Fruit fly (Drosophila melanogaster) whole organism, adult: Measurements from ENCODE around the gene CG12992.

Source experiments
- CG11617 ChIP-seq: fragments of 200-800 bp; sonication (Bioruptor generic); optimal IDR thresholded peaks from 2 replicates; lab custom pipeline; 2017; ENCODE audit warnings: mild to moderate bottlenecking, missing biosample characterization, missing genetic modification reagents, missing genetic modification characterization
- CG12768 ChIP-seq: fragments of 200-800 bp; sonication (Bioruptor generic); optimal IDR thresholded peaks from 2 replicates; lab custom pipeline; 2017; ENCODE audit warnings: missing biosample characterization, missing genetic modification characterization, mild to moderate bottlenecking, moderate library complexity, missing genetic modification reagents
- CG14711 ChIP-seq: fragments of 200-800 bp; sonication (Bioruptor generic); optimal IDR thresholded peaks from 2 replicates; lab custom pipeline; 2018; ENCODE audit warnings: missing biosample characterization, mild to moderate bottlenecking, missing genetic modification characterization, moderate library complexity
- CG1620 ChIP-seq: fragments of 200-800 bp; sonication (Bioruptor generic); optimal IDR thresholded peaks from 2 replicates; lab custom pipeline; 2016; ENCODE audit warnings: missing biosample characterization, missing genetic modification characterization
- CG33017 ChIP-seq: fragments of 200-800 bp; sonication (Bioruptor generic); optimal IDR thresholded peaks from 2 replicates; lab custom pipeline; 2018; ENCODE audit warnings: missing biosample characterization, mild to moderate bottlenecking, missing genetic modification characterization, moderate library complexity
- CG5204 ChIP-seq: fragments of 200-800 bp; sonication (Bioruptor generic); optimal IDR thresholded peaks from 2 replicates; lab custom pipeline; 2016; ENCODE audit warnings: missing biosample characterization, missing genetic modification characterization
- CG7045 ChIP-seq: fragments of 200-800 bp; sonication (Bioruptor generic); optimal IDR thresholded peaks from 2 replicates; lab custom pipeline; 2017; ENCODE audit warnings: missing biosample characterization, mild to moderate bottlenecking, missing genetic modification characterization
- CG7101 ChIP-seq: fragments of 200-800 bp; sonication (Bioruptor generic); optimal IDR thresholded peaks from 2 replicates; lab custom pipeline; 2018; ENCODE audit warnings: missing biosample characterization, mild to moderate bottlenecking, missing genetic modification characterization, moderate library complexity
- Clk ChIP-seq: fragments of 200-800 bp; sonication (Bioruptor generic); optimal IDR thresholded peaks from 2 replicates; lab custom pipeline; 2017; ENCODE audit warnings: missing biosample characterization, missing genetic modification characterization
- Crg-1 ChIP-seq: fragments of 200-800 bp; sonication (Bioruptor generic); optimal IDR thresholded peaks from 2 replicates; lab custom pipeline; 2016; ENCODE audit warnings: missing biosample characterization, missing genetic modification characterization
- Hr96 ChIP-seq: fragments of 200-800 bp; sonication (Bioruptor generic); optimal IDR thresholded peaks from 2 replicates; lab custom pipeline; 2016; ENCODE audit warnings: missing biosample characterization, missing genetic modification characterization
- Mnt ChIP-seq: fragments of 200-800 bp; sonication (Bioruptor generic); optimal IDR thresholded peaks from 2 replicates; lab custom pipeline; 2016; ENCODE audit warnings: missing biosample characterization, mild to moderate bottlenecking, missing genetic modification characterization
- bab1 ChIP-seq: fragments of 200-800 bp; sonication (Bioruptor generic); optimal IDR thresholded peaks from 3 replicates; lab custom pipeline; 2019; ENCODE audit warnings: missing biosample characterization, mild to moderate bottlenecking, missing genetic modification characterization, moderate library complexity
- cic ChIP-seq: fragments of 200-800 bp; sonication (Bioruptor generic); optimal IDR thresholded peaks from 2 replicates; lab custom pipeline; 2017; ENCODE audit warnings: missing biosample characterization, mild to moderate bottlenecking, missing genetic modification characterization, moderate library complexity
- cnc ChIP-seq, 2 experiments: fragments of >200 bp; optimal IDR thresholded peaks; 2 replicates each; lab custom pipeline; 2017
- kay ChIP-seq: fragments of 200-800 bp; sonication (Bioruptor generic); peaks from one replicate; lab custom pipeline; 2016; ENCODE audit warnings: missing biosample characterization, missing genetic modification characterization, borderline replicate concordance
- ovo ChIP-seq: fragments of 200-800 bp; sonication (Bioruptor generic); optimal IDR thresholded peaks from 2 replicates; lab custom pipeline; 2016; ENCODE audit warnings: missing biosample characterization, missing genetic modification characterization
- pad ChIP-seq: fragments of 200-800 bp; sonication (Bioruptor generic); optimal IDR thresholded peaks from 3 replicates; lab custom pipeline; 2017; ENCODE audit warnings: missing biosample characterization, missing genetic modification characterization, mild to moderate bottlenecking, moderate library complexity, missing genetic modification reagents
- tj ChIP-seq: fragments of 200-800 bp; sonication (Bioruptor generic); optimal IDR thresholded peaks from 3 replicates; lab custom pipeline; 2017; ENCODE audit warnings: missing biosample characterization, mild to moderate bottlenecking, missing genetic modification characterization, moderate library complexity
- toe ChIP-seq: fragments of 200-800 bp; sonication (Bioruptor generic); optimal IDR thresholded peaks from 2 replicates; lab custom pipeline; 2016; ENCODE audit warnings: missing biosample characterization, missing genetic modification characterization

Gene CG12992

DNA sequence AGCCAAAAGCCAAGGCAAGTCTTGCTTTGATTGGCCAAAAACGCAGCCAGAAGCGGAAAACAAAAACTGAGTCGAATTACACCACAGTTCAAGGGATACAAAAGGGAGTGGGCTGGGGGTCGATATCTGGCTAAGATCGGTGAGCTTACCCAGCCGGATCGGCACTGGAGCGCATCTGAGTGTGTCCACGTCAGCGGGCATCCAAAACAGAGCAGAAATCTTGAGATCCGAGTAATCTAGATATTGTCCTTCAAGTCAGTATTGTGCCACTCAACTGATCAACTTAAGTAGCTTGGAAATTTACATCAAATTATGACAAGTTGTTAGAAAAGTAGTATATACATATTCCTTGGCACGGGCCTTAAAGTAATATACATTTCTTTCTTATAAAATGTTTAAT is at the start of gene CG12992:
TSS of gene CG12992 (plus strand) at position 301 of the 400 bp plus-strand sequence.
- TF ChIP-seq tj (peak; percentile 15), CG1620 (GFP tag; lab: Kevin White, UChicago) (no peak), CG12768 (GFP tag; lab: Kevin White, UChicago) (no peak)

DNA sequence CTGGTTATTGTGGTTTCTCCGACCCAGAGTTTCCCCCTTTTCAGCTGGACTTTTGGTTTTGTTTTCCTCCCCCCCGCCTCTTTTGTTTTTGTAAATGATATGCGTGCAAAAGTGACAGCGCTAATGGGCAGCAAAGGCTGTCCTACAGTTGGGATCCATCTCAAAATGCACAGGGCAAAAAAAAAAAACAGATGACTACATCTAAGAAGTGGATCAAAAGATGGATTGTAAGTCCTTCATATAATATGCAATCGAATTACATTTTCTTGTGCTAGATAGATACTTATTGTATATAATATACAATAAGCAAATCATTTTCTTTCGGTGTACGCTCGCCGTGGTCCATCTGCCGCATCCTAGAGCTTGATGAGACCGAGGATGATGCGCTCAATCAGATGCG is 45.9 kb upstream of the CG12992 start:
- TF ChIP-seq CG14711 (tag; lab: Kevin White, UChicago) (no peak), CG12768 (GFP tag; lab: Kevin White, UChicago) (no peak), CG1620 (GFP tag; lab: Kevin White, UChicago) (no peak)

DNA sequence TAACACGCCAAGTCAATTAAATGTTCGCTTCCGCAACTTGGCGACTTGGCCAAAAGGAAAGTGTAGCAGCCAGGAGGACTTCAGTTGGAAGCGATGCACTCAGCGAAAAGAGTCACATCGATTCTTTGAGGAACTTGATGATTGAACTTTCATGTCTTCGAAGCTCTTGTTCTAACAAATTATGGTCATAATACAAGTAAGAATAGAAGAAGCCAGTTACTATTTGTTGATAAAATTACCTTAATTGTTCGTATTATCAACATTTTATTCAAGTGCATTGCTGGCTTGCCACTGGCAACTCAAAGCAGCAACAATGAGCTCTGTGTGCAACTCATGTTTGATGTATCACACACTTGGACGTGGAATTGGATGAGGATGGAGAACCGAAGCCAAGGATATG is 45.3 kb upstream of the CG12992 start:
- TF ChIP-seq Clk (GFP tag; lab: Kevin White, UChicago), result no peak
- TF ChIP-seq tj, result no peak
- TF ChIP-seq Mnt (GFP tag; lab: Kevin White, UChicago), result no peak
- no peak for TF ChIP-seq ovo
- TF ChIP-seq Crg-1, result no peak
- no peak for TF ChIP-seq CG12768 (GFP tag; lab: Kevin White, UChicago)
- no peak for TF ChIP-seq cic (GFP tag; lab: Kevin White, UChicago)
- no peak for TF ChIP-seq CG33017 (tag; lab: Kevin White, UChicago)
- no peak for TF ChIP-seq cnc (optimal IDR thresholded peaks at IDR 0.05; lab: Kevin White, UChicago)
- TF ChIP-seq CG7101, result no peak

DNA sequence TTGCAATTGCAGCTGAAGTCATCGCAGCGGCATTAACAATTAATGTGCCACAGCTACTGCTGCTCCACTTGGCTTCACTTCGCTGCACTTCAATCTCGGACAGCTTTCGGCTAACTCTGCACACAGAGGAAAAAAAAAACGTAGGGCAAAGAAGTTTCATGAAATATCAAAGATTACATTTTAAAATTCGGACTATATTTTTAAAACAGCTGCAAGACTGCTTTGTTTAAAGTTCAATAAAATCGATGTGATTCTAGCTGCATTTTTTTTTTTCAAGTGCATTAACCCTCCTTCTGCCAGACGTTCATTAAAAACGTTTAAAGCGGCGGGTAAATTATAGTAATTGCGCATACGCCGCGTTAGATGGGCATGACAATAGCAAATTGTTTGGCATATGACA is 44.3 kb upstream of the CG12992 start:
- no peak for TF ChIP-seq CG7101
- TF ChIP-seq pad (GFP tag; lab: Kevin White, UChicago), result no peak
- TF ChIP-seq CG11617 (GFP tag; lab: Kevin White, UChicago), result no peak
- no peak for TF ChIP-seq Crg-1
- no peak for TF ChIP-seq cnc (optimal IDR thresholded peaks at IDR 0.05; lab: Kevin White, UChicago)
- no peak for TF ChIP-seq CG14711 (tag; lab: Kevin White, UChicago)
- TF ChIP-seq Clk (GFP tag; lab: Kevin White, UChicago), result no peak
- no peak for TF ChIP-seq CG5204
- TF ChIP-seq CG33017 (tag; lab: Kevin White, UChicago), result no peak
- no peak for TF ChIP-seq CG1620 (GFP tag; lab: Kevin White, UChicago)
- TF ChIP-seq Mnt (GFP tag; lab: Kevin White, UChicago), result no peak
- no peak for TF ChIP-seq Hr96
- no peak for TF ChIP-seq kay
- no peak for TF ChIP-seq ovo
- no peak for TF ChIP-seq bab1 (GFP tag; lab: Kevin White, UChicago)
- TF ChIP-seq CG12768 (GFP tag; lab: Kevin White, UChicago), result no peak

DNA sequence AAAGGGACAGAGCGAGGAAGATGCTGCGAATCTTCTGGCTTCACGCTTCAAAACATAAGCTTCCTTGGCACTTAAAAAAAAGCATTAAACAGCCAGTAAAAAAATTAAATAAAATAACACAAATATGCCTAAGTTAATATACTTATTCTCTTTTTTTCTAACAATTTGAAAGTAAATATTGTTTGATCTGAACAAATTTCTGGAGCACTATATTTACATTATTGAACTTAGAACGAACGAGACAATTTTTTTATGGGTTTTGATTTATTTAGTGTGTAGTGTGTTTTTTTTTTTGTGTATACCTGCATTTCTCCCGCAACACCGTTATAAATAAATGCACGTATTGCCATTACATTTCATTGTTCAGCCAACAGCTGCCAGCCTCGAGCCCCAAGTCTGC is 43.1 kb upstream of the CG12992 start:
- TF ChIP-seq Clk (GFP tag; lab: Kevin White, UChicago) (no peak), ovo (no peak), Mnt (GFP tag; lab: Kevin White, UChicago) (no peak), pad (GFP tag; lab: Kevin White, UChicago) (no peak), CG7101 (no peak), toe (GFP tag; lab: Kevin White, UChicago) (no peak), CG33017 (tag; lab: Kevin White, UChicago) (no peak), kay (no peak), cic (GFP tag; lab: Kevin White, UChicago) (no peak), CG14711 (tag; lab: Kevin White, UChicago) (no peak), Hr96 (no peak)

DNA sequence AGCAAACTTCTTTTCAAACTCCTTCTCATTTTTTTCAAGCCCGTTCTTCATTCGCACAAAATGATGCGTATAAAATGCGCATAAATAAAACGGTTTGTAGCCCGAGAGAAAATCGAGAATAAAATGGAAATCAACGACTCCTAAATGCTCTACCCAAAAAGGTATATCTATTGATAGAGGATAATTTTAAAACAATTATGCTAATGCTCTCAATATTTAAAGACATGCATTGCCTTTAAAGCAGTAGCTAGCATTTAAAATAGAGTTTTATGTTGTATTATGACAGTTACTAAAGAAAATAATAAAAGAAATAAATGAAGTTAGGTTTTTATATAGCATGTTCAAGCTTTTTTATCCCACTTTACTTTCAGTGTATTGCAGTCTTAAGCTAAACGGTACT is 38.4 kb upstream of the CG12992 start:
- TF ChIP-seq Crg-1 (no peak), toe (GFP tag; lab: Kevin White, UChicago) (no peak), ovo (no peak), CG5204 (no peak), pad (GFP tag; lab: Kevin White, UChicago) (no peak), cnc (optimal IDR thresholded peaks at IDR 0.05; lab: Kevin White, UChicago) (no peak), kay (no peak), CG12768 (GFP tag; lab: Kevin White, UChicago) (no peak), CG33017 (tag; lab: Kevin White, UChicago) (no peak), CG7101 (no peak), cic (GFP tag; lab: Kevin White, UChicago) (no peak), CG7045 (GFP tag; lab: Kevin White, UChicago) (no peak), CG11617 (GFP tag; lab: Kevin White, UChicago) (no peak), Hr96 (no peak), tj (no peak), CG1620 (GFP tag; lab: Kevin White, UChicago) (no peak), bab1 (GFP tag; lab: Kevin White, UChicago) (no peak), CG14711 (tag; lab: Kevin White, UChicago) (no peak), Mnt (GFP tag; lab: Kevin White, UChicago) (no peak)

DNA sequence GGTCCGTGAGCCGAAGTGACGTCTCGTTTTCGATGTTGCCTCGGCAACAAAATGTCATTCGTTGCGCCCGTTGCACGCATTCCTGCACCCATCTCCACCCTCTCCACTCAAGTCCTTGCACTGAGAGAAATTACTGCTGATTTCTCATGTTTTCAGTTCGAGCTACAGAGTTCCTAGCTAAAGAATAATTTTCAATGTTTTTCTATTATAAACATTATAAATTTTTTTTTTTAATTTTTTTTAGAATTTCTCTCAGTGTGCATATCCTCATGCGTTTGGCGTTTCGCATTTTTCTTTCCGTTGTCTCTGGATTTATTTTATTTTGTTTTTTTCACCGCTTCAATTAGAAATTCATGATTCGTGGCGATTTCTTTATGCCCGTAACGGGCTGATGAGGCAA is 37.7 kb upstream of the CG12992 start:
- no peak for TF ChIP-seq tj
- TF ChIP-seq CG7101, result no peak
- TF ChIP-seq CG7045 (GFP tag; lab: Kevin White, UChicago), result no peak
- TF ChIP-seq CG14711 (tag; lab: Kevin White, UChicago), result no peak

DNA sequence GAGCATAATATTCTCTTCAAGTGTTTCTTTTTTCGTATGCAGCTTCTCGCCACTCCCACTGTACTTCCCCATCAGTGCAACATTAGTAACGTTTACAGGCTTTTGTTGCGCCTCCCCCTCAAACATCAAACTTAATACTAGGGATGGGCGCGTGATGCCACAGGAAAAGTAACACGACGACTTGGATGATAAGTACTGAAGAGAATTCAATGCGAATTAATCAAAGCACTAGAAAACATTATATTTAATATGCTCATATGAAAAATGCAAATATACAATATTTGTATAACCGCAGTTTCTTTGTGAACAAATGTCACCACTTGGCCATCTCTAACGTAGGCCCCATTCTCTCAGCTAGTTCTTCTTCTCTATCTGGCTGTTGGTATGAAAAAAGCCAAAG is 33.5 kb upstream of the CG12992 start:
- TF ChIP-seq pad (GFP tag; lab: Kevin White, UChicago), result no peak
- TF ChIP-seq CG33017 (tag; lab: Kevin White, UChicago), result no peak
- no peak for TF ChIP-seq ovo
- TF ChIP-seq CG11617 (GFP tag; lab: Kevin White, UChicago), result no peak
- TF ChIP-seq cic (GFP tag; lab: Kevin White, UChicago), result no peak
- TF ChIP-seq CG12768 (GFP tag; lab: Kevin White, UChicago), result no peak
